Fruit fly (Drosophila melanogaster): ENCODE measurements around the gene CG32055.

DNA sequence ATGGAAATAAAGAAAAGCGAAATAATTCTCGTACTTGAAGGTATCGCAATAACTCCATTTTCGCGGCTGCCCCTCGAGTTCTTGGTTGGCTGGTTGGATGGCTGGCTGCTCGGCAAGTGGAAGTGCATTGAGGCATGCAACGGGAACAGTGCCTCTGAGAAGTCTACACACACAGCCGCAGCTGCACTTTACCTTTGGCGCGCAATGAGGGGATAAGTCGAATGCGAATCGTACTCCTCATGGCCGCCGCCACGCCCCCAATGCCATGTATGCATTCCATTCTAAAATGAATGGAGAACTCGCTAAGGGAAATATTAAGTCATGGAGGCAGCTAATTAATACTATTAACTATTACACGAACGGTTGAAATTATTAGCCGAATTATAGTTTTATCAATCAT is 29.9 kb upstream of the CG32055 start:
- no peak for TF ChIP-seq h (optimal IDR thresholded peaks at IDR 0.05)
- TF ChIP-seq psq (optimal IDR thresholded peaks at IDR 0.05): no peak
- TF ChIP-seq ttk (optimal IDR thresholded peaks at IDR 0.05): no peak
- no peak for TF ChIP-seq insv (optimal IDR thresholded peaks at IDR 0.05)
- TF ChIP-seq Myc (optimal IDR thresholded peaks at IDR 0.05): no peak
